Fruit fly (Drosophila melanogaster): ENCODE results near the gene CG13460.

CG13460 gene

DNA sequence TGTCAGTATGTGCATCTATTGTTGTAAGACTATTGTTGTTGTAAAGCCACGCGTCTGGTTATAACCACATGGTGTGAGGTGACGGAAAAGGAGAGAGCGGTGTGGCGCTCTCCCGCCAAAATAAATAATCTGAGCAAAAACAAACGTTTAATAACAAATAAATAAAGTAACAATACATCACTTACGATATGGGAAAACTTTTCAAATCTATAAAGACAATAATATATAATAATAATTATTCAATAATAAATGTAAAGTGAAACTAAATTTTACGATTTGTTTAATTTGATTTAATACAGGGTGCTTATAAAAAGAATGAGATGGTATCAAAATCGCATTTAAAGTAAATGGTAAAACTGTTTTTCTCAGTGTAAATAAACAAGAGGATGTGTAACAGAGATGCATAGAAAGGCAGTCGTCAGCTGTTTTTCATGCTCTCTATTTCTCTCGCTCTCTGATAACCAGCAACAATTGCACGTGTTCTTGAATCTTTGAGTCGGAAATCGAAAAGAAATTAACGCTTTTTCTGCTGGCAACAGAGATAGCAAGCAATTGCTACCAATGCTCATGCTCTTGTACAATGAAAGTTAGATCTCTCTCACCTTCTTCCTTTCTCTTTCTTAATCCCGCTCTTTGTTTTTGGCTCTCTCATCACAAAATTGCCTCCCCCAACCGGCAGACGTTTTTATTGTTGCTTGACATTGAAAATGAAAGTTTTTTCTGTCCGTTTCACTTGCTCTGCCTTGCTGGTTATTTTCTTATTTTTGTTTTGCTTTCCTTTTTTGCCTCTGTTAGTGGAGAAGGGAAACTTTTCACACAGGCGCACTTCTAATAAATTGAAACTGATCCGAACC, 37.4 kb upstream of the CG13460 start (continued):
- TF ChIP-seq CG3163 (GFP tag; optimal IDR thresholded peaks at IDR 0.05) (peak; percentile 28), chm (GFP tag; IDR thresholded peaks at IDR 0.05) (no peak), CG18764 (GFP tag; optimal IDR thresholded peaks at IDR 0.05) (peak; percentile 87), CG17186 (GFP tag; optimal IDR thresholded peaks at IDR 0.05) (no peak), Fer1 (GFP tag; optimal IDR thresholded peaks at IDR 0.05) (peak; percentile 89), gce (GFP tag; IDR thresholded peaks at IDR 0.05) (peak; percentile 91; the same call in 2 of the 3 replicates), CG9727 (GFP tag; optimal IDR thresholded peaks at IDR 0.05) (peak; percentile 88), CG13296 (GFP tag; optimal IDR thresholded peaks at IDR 0.05) (peak; percentile 95), CG8944 (GFP tag; optimal IDR thresholded peaks at IDR 0.05) (no peak), sqz (GFP tag; optimal IDR thresholded peaks at IDR 0.05) (peak; percentile 78), CG10462 (GFP tag; optimal IDR thresholded peaks at IDR 0.05) (peak; percentile 37), phol (tag; optimal IDR thresholded peaks at IDR 0.05) (peak; percentile 95), sima (GFP tag; optimal IDR thresholded peaks at IDR 0.05) (no peak), CG4282 (GFP tag; optimal IDR thresholded peaks at IDR 0.05) (no peak), CG16815 (GFP tag; optimal IDR thresholded peaks at IDR 0.05) (peak; percentile 47), CG30020 (tag; optimal IDR thresholded peaks at IDR 0.05) (peak; percentile 29), Sox100B (GFP tag; optimal IDR thresholded peaks at IDR 0.05) (peak; percentile 95), Dfd (GFP tag; optimal IDR thresholded peaks at IDR 0.05) (no peak), Dref (GFP tag; IDR thresholded peaks at IDR 0.05) (no peak), maf-S (GFP tag; optimal IDR thresholded peaks at IDR 0.05) (peak; percentile 15), ftz-f1 (GFP tag; optimal IDR thresholded peaks at IDR 0.05) (no peak), unc-4 (GFP tag; IDR thresholded peaks at IDR 0.05; ENCODE audit: partially characterized antibody) (no peak), CG17361 (GFP tag; IDR thresholded peaks at IDR 0.05) (peak; percentile 97), CG1602 (GFP tag; optimal IDR thresholded peaks at IDR 0.05) (peak; percentile 53), pita (GFP tag; optimal IDR thresholded peaks at IDR 0.05) (no peak), Dip2 (GFP tag; IDR thresholded peaks at IDR 0.05) (no peak), CG12659 (GFP tag; optimal IDR thresholded peaks at IDR 0.05) (peak; percentile 76), chif (GFP tag; optimal IDR thresholded peaks at IDR 0.05) (no peak), Optix (GFP tag; IDR thresholded peaks at IDR 0.05) (no peak), Adf1 (GFP tag; IDR thresholded peaks at IDR 0.05) (no peak), exex (tag; optimal IDR thresholded peaks at IDR 0.05) (peak; percentile 78), Gug (GFP tag; IDR thresholded peaks at IDR 0.05) (peak; percentile 15; the same call in 1 of the 4 replicates), CG10543 (GFP tag; optimal IDR thresholded peaks at IDR 0.05) (peak; percentile 82), Rfx (GFP tag; IDR thresholded peaks at IDR 0.05) (peak; percentile 81), CG7372 (GFP tag; IDR thresholded peaks at IDR 0.05) (peak; percentile 67; the same call in 1 of the 2 replicates), CG13123 (GFP tag; optimal IDR thresholded peaks at IDR 0.05) (peak; percentile 4), ems (GFP tag; optimal IDR thresholded peaks at IDR 0.05) (no peak), fd102C (GFP tag; optimal IDR thresholded peaks at IDR 0.05) (peak; percentile 47), en (GFP tag; optimal IDR thresholded peaks at IDR 0.05) (no peak), Ets65A (GFP tag) (peak; percentile 52), Elba2 (GFP tag; optimal IDR thresholded peaks at IDR 0.05) (no peak), CG12155 (GFP tag; optimal IDR thresholded peaks at IDR 0.05) (peak; percentile 38), CG3065 (GFP tag; optimal IDR thresholded peaks at IDR 0.05) (peak; percentile 24), Ssrp (tag; optimal IDR thresholded peaks at IDR 0.05) (peak; percentile 82), ken (GFP tag; IDR thresholded peaks at IDR 0.05) (no peak; the same call in 2 of the 3 replicates), CG4404 (GFP tag; IDR thresholded peaks at IDR 0.05) (peak; percentile 37), CG2712 (tag; optimal IDR thresholded peaks at IDR 0.05) (peak; percentile 97), CG8765 (GFP tag; IDR thresholded peaks at IDR 0.05) (no peak), Aef1 (GFP tag; IDR thresholded peaks at IDR 0.05) (no peak; the same call in 1 of the 3 replicates), CG31441 (GFP tag; IDR thresholded peaks at IDR 0.05) (peak; percentile 98)
